Fruit fly (Drosophila melanogaster) whole organism: ENCODE results near the gene CG43390.
"Not testable (repeated sequence)": the region's sequence is repeated elsewhere in the genome, so short reads cannot be mapped to it uniquely, and the experiment has no call there.

Experiments
- CG8478 ChIP-seq: fragments of >200 bp; optimal IDR thresholded peaks from 2 replicates; lab custom pipeline; 2018; ENCODE audit warnings: inconsistent platforms
- Dll ChIP-seq: fragments of >200 bp; optimal IDR thresholded peaks from 2 replicates; lab custom pipeline; 2017
- EcR ChIP-seq, 2 experiments: fragments of >200 bp; optimal IDR thresholded peaks; 2 replicates each; lab custom pipeline; 2017; ENCODE audit warnings: missing biosample characterization in 2 of 2, missing genetic modification characterization in 2 of 2, missing genetic modification reagents in 2 of 2
- pan ChIP-seq: fragments of >200 bp; optimal IDR thresholded peaks from 2 replicates; lab custom pipeline; 2017
- psq ChIP-seq: fragments of >200 bp; optimal IDR thresholded peaks from 2 replicates; lab custom pipeline; 2017
- usp ChIP-seq: fragments of >200 bp; optimal IDR thresholded peaks from 2 replicates; lab custom pipeline; 2017; ENCODE audit warnings: missing biosample characterization, missing genetic modification characterization, mixed read lengths

The CG43390 gene

DNA sequence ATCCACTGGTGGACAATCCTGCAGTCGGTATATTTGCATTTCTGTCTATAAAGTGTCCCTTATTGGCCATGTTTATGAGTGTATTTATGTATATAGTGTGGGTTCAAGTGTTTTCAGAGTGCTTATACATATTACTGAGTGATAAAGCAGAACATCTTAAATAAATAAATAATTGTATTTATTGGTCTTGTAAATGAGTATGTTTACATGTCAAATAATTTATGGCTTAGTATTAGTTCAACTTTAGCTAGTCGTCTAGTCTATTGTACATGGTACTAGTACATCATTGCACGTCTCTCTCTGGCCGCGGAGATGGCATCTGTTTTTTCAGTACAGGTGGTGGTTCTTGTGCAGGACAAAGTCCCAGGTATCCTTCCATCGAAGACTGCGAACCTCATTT, 4.2 kb upstream of the CG43390 start, which contains the start of gene CG32086:
TSS of gene CG32086 (minus strand) at position 101 of the 400 bp plus-strand sequence.
- TF ChIP-seq Dll (lab: Kevin White, UChicago) (no peak), EcR (GFP tag; optimal IDR thresholded peaks at IDR 0.05; lab: Kevin White, UChicago) (no peak), usp (GFP tag; lab: Kevin White, UChicago) (no peak), pan (lab: Kevin White, UChicago) (no peak), psq (no peak), CG8478 (lab: Kevin White, UChicago) (no peak)

DNA sequence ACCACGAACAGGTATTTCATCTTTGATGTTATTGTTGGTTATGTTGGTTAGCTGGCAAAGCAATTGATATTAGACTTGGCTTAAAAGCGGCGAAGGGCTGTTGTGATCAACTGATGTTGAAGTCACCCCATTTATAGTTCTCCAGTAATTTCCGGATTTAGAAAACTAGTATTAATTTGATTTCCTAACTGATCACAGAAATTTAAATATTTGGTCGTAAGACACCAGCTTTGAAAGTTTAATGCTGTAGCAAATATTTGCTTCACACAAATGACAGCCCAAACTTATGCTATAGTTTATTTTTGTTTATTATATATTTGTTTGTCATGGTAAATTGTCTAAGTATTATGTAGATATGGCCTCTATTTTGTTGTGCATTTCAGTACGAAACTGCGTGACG, 2.3 kb upstream of the CG43390 start, which contains the start of gene CG33269:
TSS of gene CG33269 (minus strand) at position 101 of the 400 bp plus-strand sequence.
- TF ChIP-seq CG8478 (lab: Kevin White, UChicago) (no peak), usp (GFP tag; lab: Kevin White, UChicago) (no peak), Dll (lab: Kevin White, UChicago) (no peak), EcR (GFP tag; optimal IDR thresholded peaks at IDR 0.05; lab: Kevin White, UChicago) (no peak), psq (no peak), pan (lab: Kevin White, UChicago) (no peak)

DNA sequence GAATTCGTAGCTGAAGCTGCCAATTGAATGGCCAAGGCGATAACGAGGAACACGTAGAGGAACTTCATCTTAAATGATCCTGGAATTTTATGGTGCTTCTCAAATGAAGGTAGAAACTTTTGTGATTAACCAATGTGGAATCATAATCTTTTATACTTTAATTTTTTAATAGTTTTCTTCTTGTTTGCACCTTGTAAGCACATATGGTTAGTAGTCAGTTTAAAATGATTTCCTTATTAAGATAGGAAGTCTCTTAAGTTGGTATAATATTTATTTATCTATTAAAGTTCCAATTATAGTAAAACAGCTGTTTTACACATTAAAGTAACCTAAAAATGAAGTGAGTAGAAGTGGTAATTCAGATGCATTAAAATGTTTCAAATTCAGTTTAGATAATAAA, 1.2 kb upstream of the CG43390 start, which contains the start of gene CG43391:
TSS of gene CG43391 (minus strand) at position 101 of the 400 bp plus-strand sequence.
- TF ChIP-seq pan (lab: Kevin White, UChicago) (no peak), EcR (GFP tag; optimal IDR thresholded peaks at IDR 0.05; lab: Kevin White, UChicago) (no peak), Dll (lab: Kevin White, UChicago) (no peak), CG8478 (lab: Kevin White, UChicago) (no peak), psq (no peak), usp (GFP tag; lab: Kevin White, UChicago) (no peak)

DNA sequence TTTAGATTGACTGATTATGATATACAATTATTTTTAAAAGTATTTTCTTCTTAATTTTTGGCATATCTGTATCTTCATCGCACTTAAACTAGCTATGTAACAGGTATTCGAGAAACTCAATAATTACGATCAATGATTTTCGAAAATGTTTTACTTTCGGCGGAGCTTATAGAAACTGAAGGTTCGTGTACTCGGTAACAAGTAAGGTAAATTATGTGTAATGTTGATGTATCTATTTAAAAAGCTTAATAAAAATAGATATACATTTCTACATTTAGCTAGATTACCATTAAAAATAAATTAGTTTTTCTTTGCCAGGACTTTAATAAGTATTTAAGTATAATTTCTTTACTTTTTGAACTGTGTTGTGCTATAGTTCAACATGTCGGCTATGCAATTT, 903 bp downstream of the CG43390 start:
- TF ChIP-seq psq (no peak), EcR (GFP tag; optimal IDR thresholded peaks at IDR 0.05; lab: Kevin White, UChicago) (no peak), pan (lab: Kevin White, UChicago) (no peak), usp (GFP tag; lab: Kevin White, UChicago) (no peak), Dll (lab: Kevin White, UChicago) (no peak), CG8478 (lab: Kevin White, UChicago) (no peak)

DNA sequence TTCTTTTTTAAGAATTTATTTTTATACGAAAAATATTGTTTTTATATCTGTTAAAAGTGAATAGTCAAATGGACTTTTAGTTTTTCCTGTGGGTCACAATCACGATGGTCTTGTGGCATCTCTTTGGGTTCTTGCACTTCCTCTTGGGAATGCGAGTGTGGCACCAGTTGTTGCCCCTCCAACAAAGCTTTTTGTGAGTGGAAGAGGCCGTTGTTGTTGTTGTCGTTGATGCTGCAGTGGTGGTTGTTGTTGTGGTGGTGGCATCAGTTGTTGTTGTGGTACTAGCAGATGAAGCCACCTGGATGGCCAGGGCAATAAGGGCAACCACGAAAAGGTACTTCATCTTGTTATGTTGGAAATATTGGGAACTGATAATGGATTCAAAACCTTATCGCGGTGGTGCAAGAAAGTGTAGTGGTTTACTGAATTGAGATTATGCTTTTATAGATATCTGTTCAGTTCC, 1.5 kb downstream of the CG43390 start, which contains the start of gene CG33270:
TSS of gene CG33270 (minus strand) at position 413 of the 463 bp plus-strand sequence.
- no peak for TF ChIP-seq Dll (lab: Kevin White, UChicago)
- TF ChIP-seq pan (lab: Kevin White, UChicago), result no peak
- TF ChIP-seq EcR (GFP tag; optimal IDR thresholded peaks at IDR 0.05; lab: Kevin White, UChicago), result no peak
- TF ChIP-seq CG8478 (lab: Kevin White, UChicago), result no peak
- no peak for TF ChIP-seq usp (GFP tag; lab: Kevin White, UChicago)
- no peak for TF ChIP-seq psq

DNA sequence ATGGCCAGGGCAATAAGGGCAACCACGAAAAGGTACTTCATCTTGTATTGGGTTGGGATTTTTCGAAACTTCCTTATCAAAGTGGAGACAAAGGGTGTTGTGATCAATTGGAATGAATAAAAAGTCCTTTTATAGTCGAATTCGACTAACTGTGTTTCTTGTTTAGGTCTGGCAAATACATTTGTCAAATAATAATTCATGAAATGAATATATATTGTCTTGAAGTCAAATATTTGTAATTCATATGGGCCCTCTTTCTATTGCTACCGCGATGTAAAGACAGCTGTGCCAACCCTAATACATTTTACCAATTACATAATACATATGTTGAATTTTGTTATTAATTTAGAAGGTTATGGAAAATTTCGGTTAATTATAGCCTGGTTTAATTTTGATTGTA, 2.4 kb downstream of the CG43390 start, which contains the start of gene CG33271:
TSS of gene CG33271 (minus strand) at position 101 of the 400 bp plus-strand sequence.
- no peak for TF ChIP-seq CG8478 (lab: Kevin White, UChicago)
- no peak for TF ChIP-seq pan (lab: Kevin White, UChicago)
- TF ChIP-seq Dll (lab: Kevin White, UChicago), result no peak
- TF ChIP-seq psq, result no peak
- TF ChIP-seq usp (GFP tag; lab: Kevin White, UChicago), result no peak
- no peak for TF ChIP-seq EcR (GFP tag; optimal IDR thresholded peaks at IDR 0.05; lab: Kevin White, UChicago)

DNA sequence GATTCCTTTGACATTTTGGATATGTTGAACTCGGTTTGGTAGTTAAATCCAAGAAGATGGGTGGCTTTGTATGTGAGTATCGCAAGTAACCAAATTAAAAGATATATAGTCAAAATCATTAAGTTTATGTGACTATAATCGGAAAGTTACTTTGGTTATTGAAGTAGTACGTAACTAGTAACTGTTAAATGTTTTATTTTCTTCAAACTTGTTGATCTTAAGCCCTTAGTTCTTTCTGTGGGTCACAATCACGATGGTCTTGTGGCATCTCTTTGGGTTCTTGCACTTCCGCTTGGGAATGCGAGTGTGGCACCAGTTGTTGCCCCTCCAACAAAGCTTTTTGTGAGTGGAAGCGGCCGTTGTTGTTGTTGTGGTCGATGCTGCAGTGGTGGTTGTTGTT, 2.8 kb downstream of the CG43390 start, which contains the start of gene CG33489:
TSS of gene CG33489 (minus strand) at position 101 of the 400 bp plus-strand sequence.
- TF ChIP-seq EcR (GFP tag; optimal IDR thresholded peaks at IDR 0.05; lab: Kevin White, UChicago); pan (lab: Kevin White, UChicago); CG8478 (lab: Kevin White, UChicago): not testable (repeated sequence)

DNA sequence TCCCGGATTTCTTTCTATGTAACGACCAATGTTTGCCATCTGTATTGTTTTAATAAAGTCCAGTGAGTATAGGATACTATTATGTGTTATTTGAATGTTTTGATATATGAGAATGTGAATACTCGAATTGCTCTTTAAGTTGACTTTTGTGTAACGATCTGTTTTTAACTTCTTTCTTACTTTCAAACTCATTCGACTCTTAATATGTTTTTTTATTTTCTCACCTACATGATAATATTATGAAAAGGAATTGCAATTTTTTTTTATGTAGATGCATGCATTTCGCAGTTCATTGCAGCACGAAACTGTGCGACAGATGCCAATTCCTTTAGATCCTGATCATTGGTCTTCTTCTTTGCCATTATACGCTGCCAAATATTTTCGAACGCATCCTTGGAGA, 5.2 kb downstream of the CG43390 start, which contains the start of gene CG33490:
TSS of gene CG33490 (minus strand) at position 101 of the 400 bp plus-strand sequence.
- TF ChIP-seq CG8478 (lab: Kevin White, UChicago) (no peak), usp (GFP tag; lab: Kevin White, UChicago) (no peak), pan (lab: Kevin White, UChicago) (no peak), psq (no peak), Dll (lab: Kevin White, UChicago) (no peak), EcR (GFP tag; optimal IDR thresholded peaks at IDR 0.05; lab: Kevin White, UChicago) (no peak)

DNA sequence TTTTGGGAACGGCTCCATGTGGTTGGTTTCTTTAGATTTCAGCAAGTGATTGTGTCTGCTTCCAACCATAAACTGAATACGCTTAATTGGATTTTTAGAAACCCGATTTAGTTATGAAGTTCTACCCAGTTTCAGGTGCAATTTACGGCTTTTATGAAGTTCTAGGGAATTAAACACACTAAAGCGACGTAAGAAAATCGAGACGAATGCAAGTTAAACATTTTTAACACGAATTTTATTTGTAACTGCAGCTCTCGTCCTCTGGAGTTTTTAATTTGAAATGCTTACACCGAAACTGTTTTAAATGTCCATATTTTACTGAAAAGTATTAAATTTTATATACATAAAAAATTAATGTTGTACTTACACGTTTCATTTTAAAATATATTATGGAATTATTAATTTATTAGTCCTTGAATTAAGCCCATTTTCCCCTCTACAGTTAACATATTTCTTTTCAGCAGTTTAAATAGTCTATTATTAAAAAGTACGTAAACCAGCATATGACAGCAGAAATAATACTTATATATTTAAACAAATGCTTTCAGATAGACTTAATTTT, 15.7 kb downstream of the CG43390 start, which contains the start of the genes CG46412 and CG33267:
TSS of gene CG46412 (minus strand) at position 101 of the 562 bp plus-strand sequence.
TSS of gene CG33267 (plus strand) at position 512 of the 562 bp plus-strand sequence.
- TF ChIP-seq pan (lab: Kevin White, UChicago), result no peak
- TF ChIP-seq usp (GFP tag; lab: Kevin White, UChicago), result no peak
- no peak for TF ChIP-seq psq
- TF ChIP-seq CG8478 (lab: Kevin White, UChicago), result no peak
- no peak for TF ChIP-seq Dll (lab: Kevin White, UChicago)
- no peak for TF ChIP-seq EcR (GFP tag; optimal IDR thresholded peaks at IDR 0.05; lab: Kevin White, UChicago)

DNA sequence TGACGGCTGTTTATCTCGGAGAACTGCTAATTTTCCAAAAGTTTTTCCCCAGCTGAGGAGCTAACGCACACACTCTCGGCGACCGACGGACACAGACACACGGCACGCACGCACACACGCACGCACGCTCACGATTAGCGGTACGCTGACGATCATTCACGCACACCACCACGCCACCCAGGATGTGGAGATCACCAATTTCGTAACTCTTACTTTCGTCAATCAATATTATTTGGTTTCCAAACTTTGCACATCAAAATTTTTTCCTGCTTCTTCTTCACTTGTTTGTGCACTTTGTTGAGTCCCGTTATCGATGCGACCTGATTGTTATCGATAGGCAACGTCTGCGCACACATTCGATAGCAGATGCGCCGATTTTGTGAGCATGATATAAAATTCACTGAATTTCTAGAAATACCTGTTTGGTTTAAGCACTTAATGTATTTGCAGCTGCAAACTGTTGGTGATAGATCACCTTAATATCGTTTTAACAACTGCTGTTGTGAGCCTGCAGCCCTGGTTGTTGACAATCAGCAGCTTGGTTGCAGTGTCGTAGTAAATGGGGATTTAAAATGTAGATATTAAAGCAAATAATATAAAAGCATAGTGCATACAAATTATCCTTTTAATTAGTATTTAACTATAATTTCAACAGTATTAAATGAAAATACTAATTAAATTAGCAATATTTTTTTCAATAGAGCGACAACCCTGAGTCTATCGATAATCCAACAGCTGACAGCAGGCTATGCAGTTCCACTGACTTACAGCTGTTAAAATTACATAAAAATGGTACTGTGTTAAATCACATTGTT, 17.6 kb downstream of the CG43390 start, which contains the start of the genes CG7394 and Mob2:
TSS of gene CG7394 (plus strand) at position 51 of the 815 bp plus-strand sequence.
TSS of gene Mob2 (minus strand) at position 288 of the 815 bp plus-strand sequence.
- no peak for TF ChIP-seq EcR (GFP tag; optimal IDR thresholded peaks at IDR 0.05; lab: Kevin White, UChicago)
- TF ChIP-seq pan (lab: Kevin White, UChicago), result no peak
- no peak for TF ChIP-seq psq
- TF ChIP-seq usp (GFP tag; lab: Kevin White, UChicago), result no peak
- no peak for TF ChIP-seq CG8478 (lab: Kevin White, UChicago)
- no peak for TF ChIP-seq Dll (lab: Kevin White, UChicago)
